Fruit fly (Drosophila melanogaster): Measurements from ENCODE around the gene CG32640.

CG32640 gene

dm6 chrX:13159481-13159880, 18.3 kb upstream of the CG32640 start, which contains the start of the genes Bap60 and CG12096 (continued):
- TF ChIP-seq CG2712 (tag; optimal IDR thresholded peaks at IDR 0.05) (peak; percentile 82), Med (GFP tag) (peak; percentile 98), ssp (GFP tag; IDR thresholded peaks at IDR 0.05) (peak; percentile 63), otp (GFP tag; IDR thresholded peaks at IDR 0.05) (no peak), Lhr (GFP tag; optimal IDR thresholded peaks at IDR 0.05) (peak; percentile 47), schlank (tag; optimal IDR thresholded peaks at IDR 0.05) (peak; percentile 41), CG7556 (GFP tag; optimal IDR thresholded peaks at IDR 0.05) (peak; percentile 60), D19A (tag; optimal IDR thresholded peaks at IDR 0.05) (no peak), onecut (GFP tag; IDR thresholded peaks at IDR 0.05) (0 out of 2 replicates have a peak, but pooled peaks have one; percentile 18), CG12299 (tag; optimal IDR thresholded peaks at IDR 0.05) (peak; percentile 50), B-H2 (GFP tag; optimal IDR thresholded peaks at IDR 0.05) (peak; percentile 74), knrl (GFP tag; IDR thresholded peaks at IDR 0.05; ENCODE audit: partially characterized antibody) (peak; percentile 97), hkb (optimal IDR thresholded peaks at IDR 0.05) (peak; percentile 31), hkb (GFP tag; IDR thresholded peaks at IDR 0.05) (no peak), amos (GFP tag; IDR thresholded peaks at IDR 0.05; ENCODE audit: partially characterized antibody) (peak; percentile 81), CG43689 (GFP tag; IDR thresholded peaks at IDR 0.05) (no peak), al (GFP tag; IDR thresholded peaks at IDR 0.05) (peak; percentile 76), CG8765 (GFP tag; IDR thresholded peaks at IDR 0.05) (peak; percentile 70), CG7963 (GFP tag; IDR thresholded peaks at IDR 0.05; ENCODE audit: partially characterized antibody) (peak; percentile 81), CG17802 (tag; optimal IDR thresholded peaks at IDR 0.05) (peak; percentile 12), gce (GFP tag; IDR thresholded peaks at IDR 0.05) (no peak), mld (GFP tag; IDR thresholded peaks at IDR 0.05; ENCODE audit: partially characterized antibody) (peak; percentile 88; the same call in 2 of the 3 replicates), vvl (GFP tag; IDR thresholded peaks at IDR 0.05) (peak; percentile 52; the same call in 1 of the 2 replicates), Bgb (GFP tag; IDR thresholded peaks at IDR 0.05; ENCODE audit: partially characterized antibody) (peak; percentile 88), exex (tag; optimal IDR thresholded peaks at IDR 0.05) (no peak), cg (GFP tag; optimal IDR thresholded peaks at IDR 0.05) (peak; percentile 65), stc (GFP tag; IDR thresholded peaks at IDR 0.05) (no peak), CG4707 (GFP tag; optimal IDR thresholded peaks at IDR 0.05) (no peak), CG2129 (GFP tag; IDR thresholded peaks at IDR 0.05; ENCODE audit: partially characterized antibody) (peak; percentile 94), grn (GFP tag; optimal IDR thresholded peaks at IDR 0.05) (no peak), CG5245 (GFP tag; optimal IDR thresholded peaks at IDR 0.05) (peak; percentile 24), bsh (GFP tag; optimal IDR thresholded peaks at IDR 0.05) (peak in 1 of 2 experiments; percentile 65), Elba2 (GFP tag; optimal IDR thresholded peaks at IDR 0.05) (peak; percentile 82), CG3726 (GFP tag; IDR thresholded peaks at IDR 0.05) (no peak), CG32767 (GFP tag; IDR thresholded peaks at IDR 0.05) (no peak), ind (GFP tag; optimal IDR thresholded peaks at IDR 0.05) (peak; percentile 79), ATbp (GFP tag; optimal IDR thresholded peaks at IDR 0.05) (no peak), CG17359 (tag; optimal IDR thresholded peaks at IDR 0.05) (peak; percentile 58), CG3838 (GFP tag; optimal IDR thresholded peaks at IDR 0.05) (no peak), CG10431 (GFP tag; optimal IDR thresholded peaks at IDR 0.05) (peak; percentile 17), Atf6 (GFP tag; IDR thresholded peaks at IDR 0.05) (peak; percentile 26; the same call in 1 of the 2 replicates), Camta (GFP tag; optimal IDR thresholded peaks at IDR 0.05) (peak; percentile 69), CG13424 (tag; optimal IDR thresholded peaks at IDR 0.05) (peak; percentile 83), sob (GFP tag; IDR thresholded peaks at IDR 0.05) (peak; percentile 66; the same call in 1 of the 2 replicates), CG10366 (GFP tag; IDR thresholded peaks at IDR 0.05) (peak; percentile 72), CG10267 (tag; optimal IDR thresholded peaks at IDR 0.05) (peak; percentile 78), CG31224 (GFP tag; IDR thresholded peaks at IDR 0.05) (peak; percentile 27; the same call in 1 of the 2 replicates), Hr39 (optimal IDR thresholded peaks at IDR 0.05) (no peak), toy (GFP tag; IDR thresholded peaks at IDR 0.05) (no peak), insv (GFP tag; optimal IDR thresholded peaks at IDR 0.05) (peak in 1 of 2 experiments; percentile 38), ems (GFP tag; optimal IDR thresholded peaks at IDR 0.05) (peak; percentile 81)

Data from whole organism, embryonic.